Fruit fly (Drosophila melanogaster): ENCODE results near the gene Cdep.
A peak's percentile ranks its signal among the peaks of the same experiment; 100 is the strongest.

The Cdep gene

dm6 chr3R:4960898-4961819 lies 50.8 kb downstream of the Cdep start, which contains the start of gene Jhbp2:
Gene Jhbp2, minus strand, starts transcription at chr3R:4961351.
- no peak for TF ChIP-seq CTCF (optimal IDR thresholded peaks at IDR 0.05)

- no peak for TF ChIP-seq CTCF (optimal IDR thresholded peaks at IDR 0.05)
- TF ChIP-seq CG8478 (optimal IDR thresholded peaks at IDR 0.05), result no peak
Observed at dm6 chr3R:4961946-4962345, 51.6 kb downstream of the Cdep start.

DNA sequence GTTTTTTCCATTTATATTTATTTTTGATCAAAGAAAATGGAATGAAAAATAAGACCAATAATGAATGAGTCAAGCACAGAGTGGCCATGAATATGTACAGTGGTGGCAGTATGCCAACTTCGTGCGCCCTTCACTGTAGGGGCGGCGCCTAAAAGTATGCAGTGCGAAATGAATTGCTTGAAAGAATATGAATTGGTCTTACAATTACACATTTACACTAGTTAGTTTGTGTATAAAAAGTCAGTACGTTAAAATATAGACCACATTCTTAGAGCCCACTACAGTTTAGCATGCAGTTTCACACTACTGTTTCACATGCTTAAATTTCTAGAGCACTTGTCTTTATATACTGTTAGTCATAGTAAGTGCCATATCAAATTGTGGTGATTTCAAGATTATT lies 52.3 kb downstream of the Cdep start:
- no peak for TF ChIP-seq CG8478 (optimal IDR thresholded peaks at IDR 0.05)
- peak; percentile 60 to 63 for TF ChIP-seq CTCF (optimal IDR thresholded peaks at IDR 0.05)

dm6 chr3R:4963370-4963769 lies 53.0 kb downstream of the Cdep start:
- TF ChIP-seq CG8478 (optimal IDR thresholded peaks at IDR 0.05), result no peak
- no peak for TF ChIP-seq CTCF (optimal IDR thresholded peaks at IDR 0.05)

DNA sequence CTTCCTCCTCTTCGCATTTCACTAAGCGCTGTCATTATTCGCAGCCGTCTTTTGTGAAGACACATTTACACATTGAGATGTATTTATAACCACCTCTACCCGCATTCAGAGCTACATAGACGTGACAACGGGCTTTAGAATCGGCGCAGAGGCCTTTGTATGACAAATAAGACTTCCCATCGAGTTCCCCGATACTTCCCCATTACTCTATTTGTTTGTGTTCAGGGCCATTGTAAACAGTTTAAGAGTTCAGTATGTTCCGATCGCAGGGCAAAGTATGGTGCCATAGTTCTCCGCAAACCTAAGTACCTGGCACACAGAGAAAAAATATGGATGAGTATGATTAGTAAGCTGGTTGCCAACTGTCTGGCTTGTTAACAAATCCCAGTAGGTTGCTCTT lies 53.6 kb downstream of the Cdep start:
- TF ChIP-seq CG8478 (optimal IDR thresholded peaks at IDR 0.05) (no peak), CTCF (optimal IDR thresholded peaks at IDR 0.05) (no peak)

- TF ChIP-seq CTCF (optimal IDR thresholded peaks at IDR 0.05) (no peak), CG8478 (optimal IDR thresholded peaks at IDR 0.05) (no peak)
Observed at dm6 chr3R:4965145-4965544, 54.8 kb downstream of the Cdep start, which contains the start of gene Jhbp1. Gene Jhbp1, plus strand, starts transcription at chr3R:4965445.

DNA sequence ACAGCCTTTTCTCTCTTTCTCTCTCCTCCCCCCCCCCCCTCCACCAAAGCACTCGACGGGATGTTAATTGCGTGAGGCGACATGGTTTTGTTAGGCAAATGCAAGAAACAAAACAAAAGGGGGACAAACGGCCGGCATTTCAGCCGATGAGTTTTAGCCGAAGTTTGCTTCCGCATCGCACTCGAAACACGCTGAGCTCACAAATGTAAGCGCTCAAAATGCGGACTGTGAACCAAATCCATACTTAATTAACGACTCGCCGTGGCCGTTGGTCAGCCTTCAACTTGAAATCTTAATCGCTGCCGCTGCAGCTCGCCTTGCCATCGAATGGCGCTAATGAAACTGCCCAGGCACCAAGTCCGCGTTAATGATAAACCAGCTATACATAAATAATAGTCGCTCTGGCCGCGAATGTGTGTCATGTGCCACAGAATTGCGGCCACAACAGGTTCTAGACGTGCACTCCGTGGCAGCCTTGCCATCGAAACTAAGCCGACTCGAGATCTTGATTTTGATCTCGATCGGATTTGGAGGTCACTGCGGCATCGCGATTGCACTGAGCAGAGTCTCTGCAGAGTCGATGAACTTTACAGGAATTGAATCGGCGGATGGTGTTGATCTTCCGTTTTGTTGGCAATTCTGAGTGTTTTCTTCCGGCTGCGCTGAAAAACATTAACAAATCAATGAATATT lies 56.0 kb downstream of the Cdep start:
- no peak for TF ChIP-seq CTCF (optimal IDR thresholded peaks at IDR 0.05)
- no peak for TF ChIP-seq CG8478 (optimal IDR thresholded peaks at IDR 0.05)

dm6 chr3R:4967281-4967680 lies 56.9 kb downstream of the Cdep start:
- no peak for TF ChIP-seq CTCF (optimal IDR thresholded peaks at IDR 0.05)

dm6 chr3R:4969199-4969778 lies 58.9 kb downstream of the Cdep start:
- TF ChIP-seq CG8478 (optimal IDR thresholded peaks at IDR 0.05) (no peak), CTCF (optimal IDR thresholded peaks at IDR 0.05) (peak; percentile 91 to 93)

DNA sequence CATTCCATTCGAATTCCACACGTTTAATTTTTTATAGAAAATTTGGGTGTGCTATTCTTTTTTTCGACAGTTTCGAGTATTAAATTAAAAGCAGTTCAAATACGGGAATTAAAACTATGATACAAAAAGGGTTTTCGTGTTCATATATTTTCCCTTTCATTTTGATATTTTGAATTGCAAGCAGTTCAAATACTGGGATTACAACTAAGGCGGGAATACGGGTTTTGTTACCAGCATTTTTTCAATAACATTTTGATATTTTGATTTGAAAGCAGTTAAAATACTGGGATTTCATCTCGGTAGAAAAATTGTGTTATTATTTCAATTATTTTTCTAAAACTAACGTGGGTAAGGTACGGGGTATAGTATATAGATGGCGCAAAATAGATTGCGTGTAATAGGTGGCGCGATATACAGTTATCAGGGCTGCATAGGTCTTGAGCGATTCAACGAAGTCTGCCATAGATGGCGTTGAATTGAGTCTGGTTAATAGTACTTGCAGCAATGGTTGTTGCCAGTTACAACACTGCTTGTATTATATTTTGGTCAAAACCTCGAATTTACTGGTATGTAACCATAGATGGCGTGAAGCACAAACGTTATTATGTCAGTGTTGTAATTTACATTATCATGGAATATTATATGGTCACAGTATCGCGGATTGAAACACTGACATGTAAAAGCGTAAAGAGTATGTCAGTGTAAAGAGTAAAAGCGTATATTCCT lies 60.2 kb downstream of the Cdep start:
- TF ChIP-seq CTCF (optimal IDR thresholded peaks at IDR 0.05), result peak; percentile 100
- no peak for TF ChIP-seq CG8478 (optimal IDR thresholded peaks at IDR 0.05)

DNA sequence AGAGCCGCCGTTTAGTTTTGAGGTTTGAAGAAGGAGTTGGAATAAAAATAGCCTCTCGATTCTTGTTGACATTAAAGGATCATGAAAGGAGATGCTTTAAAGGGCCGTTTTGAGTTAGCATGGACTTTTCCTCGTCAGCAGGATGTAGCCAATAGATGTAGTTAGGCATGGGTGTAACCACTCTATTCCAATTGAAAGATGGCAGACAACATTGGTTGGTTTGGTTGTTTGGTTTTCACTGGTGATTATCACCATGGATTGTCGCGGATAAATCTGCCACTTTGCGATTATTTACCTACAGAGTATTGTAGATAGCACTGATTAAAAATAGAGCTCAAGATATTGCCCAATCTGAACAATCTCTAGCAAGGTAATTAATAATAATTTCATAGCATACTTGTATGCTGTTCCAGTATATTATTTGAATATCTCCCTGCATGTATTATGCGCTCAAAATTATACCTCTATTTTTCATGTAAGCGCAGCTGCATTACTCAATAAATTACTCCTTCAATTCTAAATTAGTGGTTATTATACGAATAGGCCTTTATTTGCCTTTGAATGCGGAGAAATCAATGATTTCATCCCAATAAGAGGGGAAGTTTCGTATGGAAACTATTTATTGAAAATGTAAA lies 62.7 kb downstream of the Cdep start:
- TF ChIP-seq CTCF (optimal IDR thresholded peaks at IDR 0.05), result peak; percentile 55 to 66
- TF ChIP-seq CG8478 (optimal IDR thresholded peaks at IDR 0.05), result no peak

dm6 chr3R:4973762-4974369 lies 63.5 kb downstream of the Cdep start:
- TF ChIP-seq CTCF (optimal IDR thresholded peaks at IDR 0.05) (no peak), CG8478 (optimal IDR thresholded peaks at IDR 0.05) (no peak)

- TF ChIP-seq CG8478 (optimal IDR thresholded peaks at IDR 0.05) (no peak), CTCF (optimal IDR thresholded peaks at IDR 0.05) (no peak)
Observed at dm6 chr3R:4974514-4975314, 64.4 kb downstream of the Cdep start.
